Worm (Caenorhabditis elegans) whole organism, midembryonic: ENCODE results near the gene F36H9.10.
"Not testable (repeated sequence)": the region's sequence is repeated elsewhere in the genome, so short reads cannot be mapped to it uniquely, and the experiment has no call there.

ENCODE experiments used
- T22C8.4 ChIP-seq: fragments of 200-800 bp; sonication (Bioruptor generic); IDR thresholded peaks from 2 replicates; pipeline ENCODE4 v1.3.6; 2022; ENCODE audit warnings: missing genetic modification characterization, missing compliant biosample characterization
- cog-1 ChIP-seq: sonication (generic microtip); optimal IDR thresholded peaks from 2 replicates; lab custom pipeline; 2016; ENCODE audit warnings: missing genetic modification characterization, missing compliant biosample characterization
- flt-1 ChIP-seq: fragments of 200-800 bp; sonication (Bioruptor generic); IDR thresholded peaks from 2 replicates; pipeline ENCODE4 v1.3.6; 2022; ENCODE audit warnings: missing genetic modification characterization, missing compliant biosample characterization
- klf-2 ChIP-seq: fragments of 200-800 bp; sonication (Bioruptor generic); conservative IDR thresholded peaks from 2 replicates; pipeline ENCODE4 v1.3.6; 2022; ENCODE audit warnings: missing genetic modification reagents, missing genetic modification characterization, missing compliant biosample characterization
- med-1 ChIP-seq: sonication (generic microtip); optimal IDR thresholded peaks from 2 replicates; lab custom pipeline; 2017; ENCODE audit warnings: missing genetic modification characterization, mild to moderate bottlenecking, missing compliant biosample characterization, antibody characterized with exemption, missing genetic modification reagents; ENCODE audit not compliant: insufficient read depth
- ref-1 ChIP-seq: fragments of 200-800 bp; sonication (Bioruptor generic); conservative IDR thresholded peaks from 2 replicates; pipeline ENCODE4 v1.3.6; 2022; ENCODE audit warnings: missing genetic modification reagents, missing genetic modification characterization, missing compliant biosample characterization
- tab-1 ChIP-seq: fragments of 200-800 bp; sonication (Bioruptor generic); IDR thresholded peaks from 2 replicates; pipeline ENCODE4 v1.3.6; 2022; ENCODE audit warnings: missing genetic modification characterization, missing compliant biosample characterization
- ztf-23 ChIP-seq: fragments of 200-800 bp; sonication (Bioruptor generic); IDR thresholded peaks from 2 replicates; pipeline ENCODE4 v1.3.6; 2022; ENCODE audit warnings: missing genetic modification reagents, missing genetic modification characterization, missing compliant biosample characterization
- ztf-29 ChIP-seq: fragments of 200-800 bp; sonication (Bioruptor generic); IDR thresholded peaks from 2 replicates; pipeline ENCODE4 v1.3.6; 2022; ENCODE audit warnings: missing genetic modification reagents, missing genetic modification characterization, missing compliant biosample characterization

Gene F36H9.10

DNA sequence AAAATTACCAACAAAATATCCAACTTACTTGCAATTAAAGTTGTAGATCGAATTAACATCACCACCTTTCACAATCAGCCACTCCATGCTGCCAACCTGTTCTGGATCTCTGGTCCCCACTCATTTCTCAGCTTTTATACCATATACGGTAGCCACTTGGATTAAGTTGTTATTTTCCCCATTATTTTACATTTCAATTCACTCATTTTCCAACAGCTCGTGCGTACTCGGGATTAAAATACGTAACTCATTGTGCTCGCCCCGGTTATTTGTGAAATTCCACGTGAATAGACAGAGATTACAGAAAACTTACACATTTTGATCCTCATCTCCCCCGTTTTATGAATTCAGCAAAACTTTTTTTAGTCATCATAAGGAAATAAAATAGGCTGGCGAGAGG lies 5.0 kb downstream of the F36H9.10 start, which contains the start of gene srt-41:
srt-41 (minus strand) TSS at position 101 of the 400 bp plus-strand sequence.
- TF ChIP-seq med-1 = no peak
- TF ChIP-seq T22C8.4 (GFP tag; lab: Robert Waterston, UW) = no peak
- TF ChIP-seq ztf-29 (GFP tag; lab: Robert Waterston, UW) = no peak
- no peak for TF ChIP-seq klf-2 (GFP tag; lab: Robert Waterston, UW)
- no peak for TF ChIP-seq cog-1 (tag; lab: Kevin White, UChicago)
- no peak for TF ChIP-seq tab-1 (GFP tag; lab: Robert Waterston, UW)
- TF ChIP-seq ztf-23 (GFP tag; lab: Robert Waterston, UW) = no peak
- TF ChIP-seq ref-1 (GFP tag; lab: Robert Waterston, UW) = no peak
- no peak for TF ChIP-seq flt-1

DNA sequence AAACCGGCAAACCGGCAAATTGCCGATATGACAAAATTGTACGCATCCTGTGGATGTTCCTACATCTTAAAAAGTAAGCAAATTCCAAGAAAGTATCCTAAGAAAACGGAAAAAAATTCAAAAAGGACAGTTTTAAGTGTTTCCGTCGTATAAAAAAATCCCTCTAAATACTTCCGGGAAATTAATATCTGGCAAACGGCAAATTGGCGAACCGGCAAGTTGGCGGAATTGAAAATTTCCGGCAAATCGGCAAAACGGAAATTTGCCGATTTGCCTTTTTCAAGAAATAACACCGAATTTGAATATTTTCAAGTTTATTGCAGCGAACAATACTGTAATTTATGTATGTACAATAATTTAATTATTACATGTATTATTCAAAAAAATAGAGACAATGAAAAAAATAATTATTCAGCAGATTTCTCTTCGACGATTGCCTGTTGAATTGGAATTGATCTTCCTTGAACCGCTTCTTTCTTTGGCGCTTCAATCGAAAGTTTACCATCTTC lies 6.1 kb downstream of the F36H9.10 start:
- TF ChIP-seq ztf-29 (GFP tag; lab: Robert Waterston, UW) (no peak), cog-1 (tag; lab: Kevin White, UChicago) (no peak), klf-2 (GFP tag; lab: Robert Waterston, UW) (no peak), flt-1 (no peak), ztf-23 (GFP tag; lab: Robert Waterston, UW) (no peak), med-1 (no peak), tab-1 (GFP tag; lab: Robert Waterston, UW) (no peak), T22C8.4 (GFP tag; lab: Robert Waterston, UW) (no peak), ref-1 (GFP tag; lab: Robert Waterston, UW) (no peak)

DNA sequence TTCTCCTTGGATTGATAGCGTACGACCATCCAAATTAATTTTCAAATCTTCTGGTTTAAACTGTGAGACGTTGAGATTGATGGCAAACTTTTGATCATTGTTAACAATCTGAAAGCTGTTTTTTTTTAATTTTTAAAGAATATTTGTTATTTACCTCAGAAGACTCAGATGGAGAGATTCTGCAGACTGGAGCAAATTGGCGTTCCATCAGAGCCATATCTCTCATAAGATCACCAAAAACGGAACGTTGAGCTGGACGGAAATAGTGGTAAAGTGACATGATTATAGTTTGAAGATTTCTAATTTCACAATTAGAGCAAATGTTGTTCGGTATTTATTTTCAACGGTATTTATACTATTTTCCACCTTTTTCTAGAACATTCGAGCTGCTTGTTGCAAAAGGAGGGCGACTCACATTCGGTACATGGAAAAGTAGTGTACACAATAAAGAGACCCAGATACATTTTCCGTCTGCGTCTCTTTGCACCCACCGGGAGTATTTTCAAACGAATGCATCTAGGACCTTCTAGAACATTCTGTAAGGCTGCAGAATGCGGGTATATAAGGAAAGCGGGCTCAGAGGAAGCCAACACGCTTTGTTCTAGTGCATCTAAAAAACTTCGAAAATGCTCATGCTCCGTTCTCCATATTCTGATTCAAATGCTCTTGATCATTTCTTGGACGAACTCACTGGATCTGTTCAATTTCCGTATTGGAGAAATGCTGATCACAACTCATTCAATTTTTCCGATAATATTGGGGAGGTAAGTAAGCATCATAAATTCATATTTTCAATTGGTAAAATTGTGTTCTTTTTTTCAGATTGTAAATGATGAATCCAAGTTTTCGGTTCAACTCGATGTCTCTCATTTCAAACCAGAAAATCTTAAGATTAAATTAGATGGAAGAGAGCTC lies 6.9 kb downstream of the F36H9.10 start, which contains the start of the genes hsp-16.2 and hsp-16.41:
hsp-16.2 (minus strand) TSS at position 313 of the 915 bp plus-strand sequence.
hsp-16.41 (plus strand) TSS at position 534 of the 915 bp plus-strand sequence.
- 0 out of 2 replicates have a peak, but pooled peaks have one; percentile 26 for TF ChIP-seq ztf-23 (GFP tag; lab: Robert Waterston, UW)
- TF ChIP-seq klf-2 (GFP tag; lab: Robert Waterston, UW) = no peak

DNA sequence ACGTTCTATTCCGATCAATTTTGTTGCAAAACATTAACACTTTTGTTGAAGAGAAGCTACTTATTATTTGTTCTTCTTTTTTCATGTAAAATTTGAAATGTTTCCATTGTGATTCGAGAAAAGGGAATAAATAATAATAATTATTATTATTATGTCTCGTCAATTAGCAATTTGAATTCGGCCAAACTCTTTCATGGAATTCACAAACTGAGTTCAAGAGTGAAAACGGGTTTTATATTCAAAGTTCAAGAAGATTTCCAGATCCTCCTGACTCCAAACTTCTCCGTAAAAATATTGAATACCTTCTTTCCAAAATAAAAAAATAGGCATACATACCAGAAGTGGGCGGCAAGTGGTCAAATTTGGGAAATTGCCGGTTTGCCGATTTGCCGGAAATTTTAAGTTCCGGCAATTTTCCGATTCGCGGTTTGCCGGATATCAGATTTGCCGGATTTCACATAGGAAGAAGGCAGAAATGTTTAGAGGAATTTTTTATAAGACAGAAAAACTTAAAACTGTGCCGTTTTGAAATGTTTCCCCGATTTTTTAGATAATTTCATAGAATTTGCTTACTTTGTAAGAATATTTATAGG lies 7.8 kb downstream of the F36H9.10 start:
- TF ChIP-seq klf-2 (GFP tag; lab: Robert Waterston, UW) (no peak), cog-1 (tag; lab: Kevin White, UChicago) (no peak), med-1 (no peak), ztf-29 (GFP tag; lab: Robert Waterston, UW) (no peak), tab-1 (GFP tag; lab: Robert Waterston, UW) (no peak), flt-1 (no peak), T22C8.4 (GFP tag; lab: Robert Waterston, UW) (no peak), ref-1 (GFP tag; lab: Robert Waterston, UW) (no peak), ztf-23 (GFP tag; lab: Robert Waterston, UW) (no peak)

DNA sequence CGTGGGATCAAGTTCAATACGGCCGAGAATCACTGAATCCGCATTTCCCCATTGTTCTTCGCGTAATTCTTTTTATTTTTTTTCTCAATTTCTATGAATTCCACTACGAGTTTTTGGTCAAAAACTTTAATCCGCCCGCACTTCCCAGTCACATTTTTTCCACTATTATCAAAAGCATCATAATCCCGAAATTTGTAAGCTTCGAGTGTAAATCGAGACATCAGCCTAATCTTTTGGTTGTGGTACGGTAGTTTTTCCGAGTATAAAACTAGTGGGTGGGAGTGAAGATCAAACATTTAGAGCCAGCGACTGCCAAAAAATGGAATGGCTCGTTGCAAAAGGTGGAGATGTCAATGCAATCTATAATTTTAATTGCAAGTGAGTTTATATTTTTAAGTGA lies 9.2 kb downstream of the F36H9.10 start, which contains the start of gene srt-42:
srt-42 (plus strand) TSS at position 301 of the 400 bp plus-strand sequence.
- no peak for TF ChIP-seq klf-2 (GFP tag; lab: Robert Waterston, UW)
- no peak for TF ChIP-seq tab-1 (GFP tag; lab: Robert Waterston, UW)
- no peak for TF ChIP-seq med-1
- TF ChIP-seq ztf-29 (GFP tag; lab: Robert Waterston, UW) = no peak
- no peak for TF ChIP-seq ref-1 (GFP tag; lab: Robert Waterston, UW)
- TF ChIP-seq cog-1 (tag; lab: Kevin White, UChicago) = no peak
- no peak for TF ChIP-seq T22C8.4 (GFP tag; lab: Robert Waterston, UW)
- TF ChIP-seq flt-1 = no peak
- no peak for TF ChIP-seq ztf-23 (GFP tag; lab: Robert Waterston, UW)

DNA sequence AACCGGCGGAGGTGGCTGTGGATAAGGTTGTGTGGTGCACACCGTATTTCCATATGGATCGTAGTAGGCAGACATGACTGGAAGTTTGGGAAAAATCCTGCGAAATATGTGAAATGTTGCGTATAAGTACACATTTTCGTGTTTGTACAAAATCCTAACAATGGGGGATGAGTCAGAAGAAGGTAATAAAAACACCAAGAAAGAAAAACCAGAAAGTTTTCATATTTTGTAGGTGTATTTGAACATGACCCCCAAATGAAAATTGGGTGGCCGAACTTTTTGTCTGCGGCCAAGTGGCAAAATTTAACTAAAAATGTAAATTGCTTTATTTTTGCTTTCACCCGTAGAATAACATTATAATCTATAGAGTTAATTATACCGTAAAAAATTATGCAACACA lies 13.0 kb downstream of the F36H9.10 start, which contains the start of gene Y46H3A.4:
Y46H3A.4 (minus strand) TSS at position 101 of the 400 bp plus-strand sequence.
- TF ChIP-seq ref-1 (GFP tag; lab: Robert Waterston, UW) = no peak
- no peak for TF ChIP-seq med-1
- no peak for TF ChIP-seq tab-1 (GFP tag; lab: Robert Waterston, UW)
- TF ChIP-seq flt-1 = no peak
- no peak for TF ChIP-seq klf-2 (GFP tag; lab: Robert Waterston, UW)
- no peak for TF ChIP-seq ztf-29 (GFP tag; lab: Robert Waterston, UW)
- TF ChIP-seq cog-1 (tag; lab: Kevin White, UChicago) = no peak
- TF ChIP-seq ztf-23 (GFP tag; lab: Robert Waterston, UW) = no peak
- TF ChIP-seq T22C8.4 (GFP tag; lab: Robert Waterston, UW) = no peak

DNA sequence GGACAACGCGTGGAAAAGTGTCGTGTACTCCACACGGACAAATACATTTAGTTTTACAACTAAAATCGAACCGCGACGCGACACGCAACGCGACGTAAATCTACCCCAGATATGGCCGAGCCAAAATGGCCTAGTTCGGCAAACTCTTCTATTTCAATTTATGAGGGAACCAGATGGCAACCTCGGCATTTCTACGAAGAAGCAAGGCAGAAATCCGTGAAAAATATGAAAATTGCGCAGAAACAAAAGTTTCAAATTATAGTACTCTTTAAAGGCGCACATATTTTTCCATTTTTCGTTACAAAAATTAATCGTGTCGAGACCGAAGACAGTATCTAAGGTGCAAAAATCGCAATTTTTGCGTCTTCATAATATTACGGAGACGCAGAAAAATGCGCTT lies 16.8 kb downstream of the F36H9.10 start, which contains the start of gene Y46H3A.5:
Y46H3A.5 (minus strand) TSS at position 101 of the 400 bp plus-strand sequence.
- not testable (repeated sequence) for TF ChIP-seq tab-1 (GFP tag; lab: Robert Waterston, UW); klf-2 (GFP tag; lab: Robert Waterston, UW); cog-1 (tag; lab: Kevin White, UChicago)

DNA sequence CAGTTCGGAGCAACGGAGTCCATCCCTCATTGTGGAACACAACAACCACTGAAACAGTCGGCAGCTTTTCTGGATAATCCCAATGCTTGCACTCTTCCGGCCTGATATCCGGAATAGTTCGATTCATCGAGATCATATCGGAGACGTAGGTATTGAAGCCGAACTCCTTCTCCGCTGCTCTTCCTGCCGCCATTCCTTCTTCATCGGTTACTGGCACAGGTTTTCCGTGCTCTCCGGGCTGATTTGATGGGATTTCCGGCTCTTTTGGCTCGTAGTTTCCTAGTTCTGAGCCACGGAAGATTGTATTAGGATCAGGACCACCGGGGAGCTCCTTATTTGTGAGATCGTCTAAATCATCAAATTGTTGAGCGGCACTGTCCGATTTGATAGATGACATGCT lies 22.0 kb downstream of the F36H9.10 start:
- TF ChIP-seq flt-1 (no peak), ztf-23 (GFP tag; lab: Robert Waterston, UW) (no peak), ztf-29 (GFP tag; lab: Robert Waterston, UW) (no peak), T22C8.4 (GFP tag; lab: Robert Waterston, UW) (no peak), klf-2 (GFP tag; lab: Robert Waterston, UW) (no peak)

DNA sequence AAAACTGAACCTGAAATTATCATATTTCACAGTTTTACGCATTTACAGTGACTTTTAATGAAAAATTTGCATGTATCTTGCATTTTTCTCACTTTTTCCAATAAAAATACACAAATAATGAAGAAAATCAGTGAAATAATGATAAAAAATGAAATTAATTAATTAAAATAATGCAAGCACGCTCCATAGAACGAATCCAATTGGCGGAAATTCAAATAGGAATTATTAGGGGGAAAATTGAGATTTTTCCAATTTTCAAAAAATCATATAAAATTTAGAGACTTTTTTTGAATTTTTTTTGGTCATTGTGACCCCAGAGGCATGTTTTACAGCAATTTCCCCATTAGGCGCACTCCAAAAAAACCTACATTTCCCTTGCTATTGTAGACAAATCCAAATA lies 22.7 kb downstream of the F36H9.10 start:
- TF ChIP-seq ztf-29 (GFP tag; lab: Robert Waterston, UW) (no peak), T22C8.4 (GFP tag; lab: Robert Waterston, UW) (no peak), ztf-23 (GFP tag; lab: Robert Waterston, UW) (no peak), cog-1 (tag; lab: Kevin White, UChicago) (no peak), tab-1 (GFP tag; lab: Robert Waterston, UW) (no peak), flt-1 (no peak), ref-1 (GFP tag; lab: Robert Waterston, UW) (no peak), klf-2 (GFP tag; lab: Robert Waterston, UW) (no peak), med-1 (no peak)
